Worm (Caenorhabditis elegans): ENCODE measurements around the gene R10E9.2.
A peak's percentile ranks its signal among the peaks of the same experiment; 100 is the strongest.

Gene R10E9.2

DNA sequence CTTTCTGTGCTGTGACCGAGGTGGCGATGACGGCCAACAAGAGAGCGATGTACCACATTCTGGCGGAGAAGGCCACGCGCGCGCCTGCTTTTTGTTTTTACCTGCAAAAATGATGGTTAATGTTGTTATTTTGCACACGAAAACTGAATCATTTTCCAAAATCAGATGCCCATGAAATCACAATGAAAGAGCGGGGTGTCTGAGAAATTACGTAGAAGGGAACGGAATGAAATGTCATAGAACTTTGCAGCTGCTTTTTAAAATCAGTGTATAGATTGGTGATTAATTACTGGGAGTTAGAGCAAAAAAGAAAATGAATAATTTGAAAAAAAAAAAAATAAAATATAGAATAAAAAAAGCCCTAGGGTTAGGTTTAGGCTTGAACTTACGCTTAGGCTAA lies 28.3 kb downstream of the R10E9.2 start, which contains the start of gene npl-10:
Gene npl-10, minus strand, starts transcription at position 101 of the 400 bp plus-strand sequence.
- TF ChIP-seq nhr-2 (tag; optimal IDR thresholded peaks at IDR 0.05) (no peak), ceh-43 (GFP tag; optimal IDR thresholded peaks at IDR 0.05) (no peak), ham-2 (GFP tag; optimal IDR thresholded peaks at IDR 0.05) (no peak), lsy-2 (tag; optimal IDR thresholded peaks at IDR 0.05) (no peak), flh-1 (GFP tag; optimal IDR thresholded peaks at IDR 0.05) (no peak), nhr-76 (tag; optimal IDR thresholded peaks at IDR 0.05) (no peak), sptf-1 (tag; optimal IDR thresholded peaks at IDR 0.05) (no peak), lin-32 (GFP tag; optimal IDR thresholded peaks at IDR 0.05) (no peak)

DNA sequence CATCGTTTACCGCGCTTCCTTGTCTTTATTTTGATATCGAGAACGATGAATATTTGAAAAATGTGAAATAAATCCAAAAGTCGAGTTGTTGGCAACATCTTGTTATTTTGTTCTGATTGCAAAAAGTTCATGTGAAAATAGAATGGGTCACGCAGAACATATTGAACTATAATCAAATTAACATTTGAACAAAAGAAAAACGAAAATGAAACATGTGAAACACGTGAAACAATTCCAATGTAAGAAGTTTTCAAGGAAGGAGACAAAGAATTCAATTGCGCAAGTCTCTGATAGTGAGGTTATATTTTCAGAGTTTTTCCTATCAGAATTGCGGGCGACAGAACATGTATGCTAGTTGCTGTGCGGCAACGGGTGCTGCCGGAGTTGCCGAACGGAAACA lies 32.7 kb downstream of the R10E9.2 start, which contains the start of gene F37A8.2:
Gene F37A8.2, minus strand, starts transcription at position 101 of the 400 bp plus-strand sequence.
- TF ChIP-seq ces-1 (GFP tag; optimal IDR thresholded peaks at IDR 0.05) (no peak), mab-5 (tag; optimal IDR thresholded peaks at IDR 0.05) (no peak), hlh-1 (tag; optimal IDR thresholded peaks at IDR 0.05) (no peak), cnd-1 (tag; optimal IDR thresholded peaks at IDR 0.05) (no peak), unc-120 (tag; optimal IDR thresholded peaks at IDR 0.05; ENCODE audit: poor library complexity, severe bottlenecking) (no peak), ztf-11 (tag; optimal IDR thresholded peaks at IDR 0.05) (no peak), lin-13 (tag; optimal IDR thresholded peaks at IDR 0.05) (no peak), mls-2 (tag; optimal IDR thresholded peaks at IDR 0.05) (no peak), ceh-39 (tag; optimal IDR thresholded peaks at IDR 0.05) (no peak), M03D4.4 (tag; optimal IDR thresholded peaks at IDR 0.05) (no peak), lin-32 (GFP tag; optimal IDR thresholded peaks at IDR 0.05) (no peak), elt-1 (tag; optimal IDR thresholded peaks at IDR 0.05; ENCODE audit: borderline replicate concordance, insufficient read depth) (no peak), nhr-2 (tag; optimal IDR thresholded peaks at IDR 0.05) (no peak), sem-2 (GFP tag; optimal IDR thresholded peaks at IDR 0.05) (no peak), sptf-1 (tag; optimal IDR thresholded peaks at IDR 0.05) (no peak)

DNA sequence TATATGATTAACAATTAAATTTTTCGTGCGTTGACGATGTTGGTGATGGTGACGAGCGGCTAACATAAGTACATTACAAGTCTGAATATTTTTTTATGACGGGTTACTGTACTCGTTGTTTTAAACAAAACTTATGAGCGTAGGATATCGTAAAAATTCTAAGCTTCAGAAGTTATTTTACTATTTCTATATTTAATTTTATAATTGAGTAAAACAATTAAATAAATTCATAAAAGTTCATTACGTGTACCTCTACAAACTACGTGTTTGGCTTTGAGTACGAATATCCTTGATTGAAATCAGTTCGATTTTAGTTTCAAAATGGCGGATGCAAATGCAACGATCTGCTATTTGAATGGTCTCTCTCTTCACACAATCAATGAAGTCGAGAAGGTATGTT lies 36.0 kb downstream of the R10E9.2 start, which contains the start of gene F37A8.1:
Gene F37A8.1, plus strand, starts transcription at position 301 of the 400 bp plus-strand sequence.
- TF ChIP-seq ham-2 (GFP tag; optimal IDR thresholded peaks at IDR 0.05): no peak
- no peak for TF ChIP-seq M03D4.4 (tag; optimal IDR thresholded peaks at IDR 0.05)
- no peak for TF ChIP-seq elt-3 (tag; optimal IDR thresholded peaks at IDR 0.05)
- TF ChIP-seq drap-1 (GFP tag; optimal IDR thresholded peaks at IDR 0.05): no peak
- TF ChIP-seq tbx-8 (GFP tag; optimal IDR thresholded peaks at IDR 0.05): no peak
- no peak for TF ChIP-seq zip-8 (tag; optimal IDR thresholded peaks at IDR 0.05)
- TF ChIP-seq ceh-39 (tag; optimal IDR thresholded peaks at IDR 0.05): no peak
- no peak for TF ChIP-seq nhr-76 (tag; optimal IDR thresholded peaks at IDR 0.05)
- no peak for TF ChIP-seq blmp-1 (tag; optimal IDR thresholded peaks at IDR 0.05)
- TF ChIP-seq unc-39 (tag; optimal IDR thresholded peaks at IDR 0.05): no peak
- no peak for TF ChIP-seq nhr-2 (tag; optimal IDR thresholded peaks at IDR 0.05)
- no peak for TF ChIP-seq flh-1 (GFP tag; optimal IDR thresholded peaks at IDR 0.05)
- TF ChIP-seq ceh-83 (GFP tag; optimal IDR thresholded peaks at IDR 0.05): no peak
- no peak for TF ChIP-seq bed-3 (GFP tag; optimal IDR thresholded peaks at IDR 0.05)
- no peak for TF ChIP-seq lin-13 (tag; optimal IDR thresholded peaks at IDR 0.05)

DNA sequence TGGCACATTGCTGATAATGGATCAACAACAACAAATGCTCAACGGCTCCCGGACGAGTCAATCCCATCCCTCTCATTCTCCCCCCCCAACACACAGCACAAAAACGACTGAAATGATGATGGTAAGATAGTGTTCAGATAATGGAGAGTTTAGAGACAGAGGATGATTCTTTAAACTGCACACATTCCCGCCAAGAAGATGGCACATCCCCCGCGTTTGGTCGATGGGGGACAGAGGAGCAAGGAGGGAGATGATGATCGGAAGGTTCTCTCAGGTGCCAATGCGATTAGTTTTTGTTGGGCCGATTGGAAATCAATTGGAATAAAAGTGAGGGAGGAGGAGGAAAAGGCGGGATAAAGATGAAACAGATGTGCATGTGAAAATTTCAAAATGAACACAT lies 36.7 kb downstream of the R10E9.2 start:
- TF ChIP-seq unc-62 (GFP tag; optimal IDR thresholded peaks at IDR 0.05): peak; percentile 48
- no peak for TF ChIP-seq M03D4.4 (tag; optimal IDR thresholded peaks at IDR 0.05)
- TF ChIP-seq ham-2 (GFP tag; optimal IDR thresholded peaks at IDR 0.05): no peak
- no peak for TF ChIP-seq flh-1 (GFP tag; optimal IDR thresholded peaks at IDR 0.05)
- peak; percentile 49 for TF ChIP-seq hlh-1 (tag; optimal IDR thresholded peaks at IDR 0.05)
- TF ChIP-seq unc-120 (tag; optimal IDR thresholded peaks at IDR 0.05; ENCODE audit: poor library complexity, severe bottlenecking): peak; percentile 93

DNA sequence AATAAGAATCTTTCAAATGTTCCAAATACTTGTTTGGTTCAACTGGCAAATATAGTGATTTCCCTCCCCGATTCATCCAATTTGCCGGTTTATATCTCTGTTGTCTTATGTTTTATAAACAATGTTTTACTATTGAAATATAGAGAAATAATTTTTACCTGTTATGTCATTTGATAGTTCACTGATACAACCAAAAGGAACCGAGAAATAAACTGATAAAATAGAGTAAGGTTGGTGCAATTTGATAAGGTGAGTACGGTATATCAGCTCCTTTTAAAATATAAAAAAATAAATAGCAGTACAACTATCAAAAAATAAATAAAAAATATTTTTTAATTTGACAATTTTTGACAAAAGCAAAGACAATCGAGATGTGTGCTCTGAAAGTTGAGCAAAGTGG lies 37.3 kb downstream of the R10E9.2 start:
- no peak for TF ChIP-seq sptf-1 (tag; optimal IDR thresholded peaks at IDR 0.05)
- no peak for TF ChIP-seq hlh-1 (tag; optimal IDR thresholded peaks at IDR 0.05)
- no peak for TF ChIP-seq snpc-4 (tag; optimal IDR thresholded peaks at IDR 0.05)
- TF ChIP-seq unc-62 (GFP tag; optimal IDR thresholded peaks at IDR 0.05): no peak
- no peak for TF ChIP-seq zip-8 (tag; optimal IDR thresholded peaks at IDR 0.05)
- TF ChIP-seq nhr-12 (tag; optimal IDR thresholded peaks at IDR 0.05): no peak
- TF ChIP-seq ceh-43 (GFP tag; optimal IDR thresholded peaks at IDR 0.05): no peak
- TF ChIP-seq pha-4 (tag; optimal IDR thresholded peaks at IDR 0.05): no peak
- no peak for TF ChIP-seq cnd-1 (tag; optimal IDR thresholded peaks at IDR 0.05)
- TF ChIP-seq ces-1 (GFP tag; optimal IDR thresholded peaks at IDR 0.05): no peak
- TF ChIP-seq unc-120 (tag; optimal IDR thresholded peaks at IDR 0.05; ENCODE audit: poor library complexity, severe bottlenecking): no peak
- no peak for TF ChIP-seq flh-1 (GFP tag; optimal IDR thresholded peaks at IDR 0.05)
- TF ChIP-seq lsy-2 (tag; optimal IDR thresholded peaks at IDR 0.05): no peak
- TF ChIP-seq bed-3 (GFP tag; optimal IDR thresholded peaks at IDR 0.05): no peak
- no peak for TF ChIP-seq ham-2 (GFP tag; optimal IDR thresholded peaks at IDR 0.05)
- no peak for TF ChIP-seq lin-13 (tag; optimal IDR thresholded peaks at IDR 0.05)
- TF ChIP-seq nhr-28 (tag; optimal IDR thresholded peaks at IDR 0.05): no peak
- TF ChIP-seq sem-2 (GFP tag; optimal IDR thresholded peaks at IDR 0.05): no peak

Measured in whole organism, mixed stage, embryonic.